Worm (Caenorhabditis elegans): Measurements from ENCODE around the gene Y32H12A.6.

Y32H12A.6 gene

DNA sequence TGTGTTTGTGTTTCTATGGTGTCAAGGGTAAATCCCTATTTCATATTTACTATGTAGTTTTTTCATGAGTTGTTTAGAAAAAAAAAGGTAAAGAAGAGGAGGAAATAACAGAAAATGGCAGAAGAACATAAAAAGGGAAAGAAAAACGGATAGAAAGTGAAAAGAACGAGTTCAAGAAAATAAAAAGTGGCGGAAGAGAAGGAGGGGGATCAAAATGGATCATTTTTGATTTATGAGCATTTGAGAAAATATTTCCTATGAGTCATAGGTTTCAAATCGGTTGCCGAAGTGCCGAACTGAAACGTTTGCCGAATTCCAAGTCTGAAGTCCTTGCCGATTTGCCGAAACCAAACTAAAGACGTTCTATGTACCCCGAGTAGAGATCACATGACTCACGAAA, 43.2 kb downstream of the Y32H12A.6 start:
- TF ChIP-seq unc-62 (GFP tag; optimal IDR thresholded peaks at IDR 0.05): no peak

DNA sequence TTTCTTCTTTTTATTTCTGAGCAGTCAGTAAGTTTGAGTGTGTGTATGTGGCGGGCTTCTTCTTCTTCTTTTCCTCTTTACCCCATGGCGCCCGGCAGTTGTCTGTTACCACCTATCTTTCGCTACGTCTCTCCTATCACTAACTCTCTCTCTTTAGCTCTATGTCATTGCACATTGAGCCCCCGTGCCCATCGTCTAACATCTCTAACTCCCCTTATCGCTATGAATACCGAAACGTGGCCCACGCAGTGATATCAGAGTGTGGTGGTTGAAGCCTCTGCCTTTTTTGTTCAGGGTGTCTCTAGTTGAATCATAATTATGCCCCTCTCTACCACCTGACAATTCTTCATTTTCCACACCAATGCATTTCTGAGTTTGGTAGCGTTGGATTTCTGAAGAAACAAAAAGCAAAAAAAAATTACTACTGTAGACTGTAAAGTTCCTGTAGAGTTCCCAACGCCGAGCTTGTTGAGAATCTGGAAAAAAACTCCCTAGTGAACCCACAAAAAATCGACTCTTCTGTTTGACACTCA, 47.4 kb downstream of the Y32H12A.6 start:
- TF ChIP-seq unc-62 (GFP tag; optimal IDR thresholded peaks at IDR 0.05): no peak
